Fruit fly (Drosophila melanogaster) whole organism: ENCODE results near the gene CG12773.

Experiments
- CG8478 ChIP-seq: fragments of >200 bp; optimal IDR thresholded peaks from 2 replicates; lab custom pipeline; 2018; ENCODE audit warnings: inconsistent platforms
- Dll ChIP-seq: fragments of >200 bp; optimal IDR thresholded peaks from 2 replicates; lab custom pipeline; 2017
- EcR ChIP-seq, 2 experiments: fragments of >200 bp; optimal IDR thresholded peaks; 2 replicates each; lab custom pipeline; 2017; ENCODE audit warnings: missing biosample characterization in 2 of 2, missing genetic modification characterization in 2 of 2, missing genetic modification reagents in 2 of 2
- pan ChIP-seq: fragments of >200 bp; optimal IDR thresholded peaks from 2 replicates; lab custom pipeline; 2017
- psq ChIP-seq: fragments of >200 bp; optimal IDR thresholded peaks from 2 replicates; lab custom pipeline; 2017
- usp ChIP-seq: fragments of >200 bp; optimal IDR thresholded peaks from 2 replicates; lab custom pipeline; 2017; ENCODE audit warnings: missing biosample characterization, missing genetic modification characterization, mixed read lengths

Gene CG12773

dm6 chrX:1353322-1354212, at the start of gene CG12773, which contains the start of gene CG11417:
CG12773 (minus strand) TSS chrX:1353981.
CG11417 (plus strand) TSS chrX:1354014.
- TF ChIP-seq usp (GFP tag; lab: Kevin White, UChicago) (no peak), psq (lab: Kevin White, UChicago) (no peak), Dll (lab: Kevin White, UChicago) (no peak), EcR (GFP tag; optimal IDR thresholded peaks at IDR 0.05; lab: Kevin White, UChicago) (no peak), CG8478 (lab: Kevin White, UChicago) (no peak), pan (no peak)

dm6 chrX:1399056-1400003, 45.5 kb upstream of the CG12773 start:
- TF ChIP-seq EcR (GFP tag; optimal IDR thresholded peaks at IDR 0.05; lab: Kevin White, UChicago) = no peak
- TF ChIP-seq Dll (lab: Kevin White, UChicago) = peak; percentile 53
- TF ChIP-seq CG8478 (lab: Kevin White, UChicago) = peak; percentile 95

- TF ChIP-seq EcR (GFP tag; optimal IDR thresholded peaks at IDR 0.05; lab: Kevin White, UChicago) (no peak), psq (lab: Kevin White, UChicago) (no peak), CG8478 (lab: Kevin White, UChicago) (no peak), usp (GFP tag; lab: Kevin White, UChicago) (no peak), Dll (lab: Kevin White, UChicago) (no peak)
Measured at dm6 chrX:1398455-1399055, 44.8 kb upstream of the CG12773 start.

- no peak for TF ChIP-seq CG8478 (lab: Kevin White, UChicago)
- TF ChIP-seq EcR (GFP tag; optimal IDR thresholded peaks at IDR 0.05; lab: Kevin White, UChicago) = no peak
- TF ChIP-seq psq (lab: Kevin White, UChicago) = no peak
- TF ChIP-seq pan = no peak
- no peak for TF ChIP-seq usp (GFP tag; lab: Kevin White, UChicago)
- TF ChIP-seq Dll (lab: Kevin White, UChicago) = no peak
Measured at dm6 chrX:1397649-1398454, 44.1 kb upstream of the CG12773 start.

- TF ChIP-seq Dll (lab: Kevin White, UChicago) (no peak), CG8478 (lab: Kevin White, UChicago) (no peak), psq (lab: Kevin White, UChicago) (no peak)
Measured at dm6 chrX:1392875-1393274, 39.1 kb upstream of the CG12773 start, which contains the start of gene Rilpl. Rilpl (plus strand) TSS chrX:1393054.

- TF ChIP-seq Dll (lab: Kevin White, UChicago) (peak; percentile 90), usp (GFP tag; lab: Kevin White, UChicago) (no peak), pan (no peak)
Measured at dm6 chrX:1388148-1388703, 34.4 kb upstream of the CG12773 start.

- TF ChIP-seq CG8478 (lab: Kevin White, UChicago) = no peak
- TF ChIP-seq psq (lab: Kevin White, UChicago) = no peak
- TF ChIP-seq EcR (GFP tag; optimal IDR thresholded peaks at IDR 0.05; lab: Kevin White, UChicago) = no peak
- no peak for TF ChIP-seq pan
Measured at dm6 chrX:1387149-1387752, 33.5 kb upstream of the CG12773 start.

dm6 chrX:1384232-1384631, 30.5 kb upstream of the CG12773 start:
- TF ChIP-seq EcR (GFP tag; optimal IDR thresholded peaks at IDR 0.05; lab: Kevin White, UChicago) (no peak), CG8478 (lab: Kevin White, UChicago) (no peak), psq (lab: Kevin White, UChicago) (no peak), pan (no peak), Dll (lab: Kevin White, UChicago) (no peak), usp (GFP tag; lab: Kevin White, UChicago) (no peak)

- TF ChIP-seq CG8478 (lab: Kevin White, UChicago) (no peak), Dll (lab: Kevin White, UChicago) (no peak), psq (lab: Kevin White, UChicago) (no peak), EcR (GFP tag; optimal IDR thresholded peaks at IDR 0.05; lab: Kevin White, UChicago) (no peak), pan (no peak)
Measured at dm6 chrX:1382489-1382888, 28.7 kb upstream of the CG12773 start.

dm6 chrX:1381413-1381991, 27.7 kb upstream of the CG12773 start:
- TF ChIP-seq pan (no peak), psq (lab: Kevin White, UChicago) (no peak), usp (GFP tag; lab: Kevin White, UChicago) (no peak), EcR (GFP tag; optimal IDR thresholded peaks at IDR 0.05; lab: Kevin White, UChicago) (no peak), CG8478 (lab: Kevin White, UChicago) (no peak), Dll (lab: Kevin White, UChicago) (no peak)
